Fruit fly (Drosophila melanogaster) whole organism, embryonic: ENCODE data around the gene Ir21a.

Experiments
- Asciz ChIP-seq: fragments of 200-800 bp; sonication (Bioruptor generic); optimal IDR thresholded peaks from 2 replicates; lab custom pipeline; 2017; ENCODE audit warnings: missing biosample characterization, mild to moderate bottlenecking, missing genetic modification characterization, missing genetic modification reagents
- Atf3 ChIP-seq: fragments of 200-800 bp; sonication (Bioruptor generic); optimal IDR thresholded peaks from 3 replicates; lab custom pipeline; 2016; ENCODE audit warnings: missing biosample characterization, missing genetic modification characterization
- Atf6 ChIP-seq: fragments of 200-800 bp; sonication (Bioruptor generic); IDR thresholded peaks from 2 replicates; pipeline ENCODE4 v1.3.6; 2022; ENCODE audit warnings: missing biosample characterization, missing genetic modification characterization
- Bgb ChIP-seq: fragments of 200-800 bp; sonication (Bioruptor generic); IDR thresholded peaks from 2 replicates; pipeline ENCODE4 v1.3.6; 2022; ENCODE audit warnings: missing biosample characterization, missing genetic modification characterization; ENCODE audit not compliant: partially characterized antibody
- CG10209 ChIP-seq: fragments of 200-800 bp; sonication (Bioruptor generic); optimal IDR thresholded peaks from 3 replicates; lab custom pipeline; 2017; ENCODE audit warnings: missing biosample characterization, mild to moderate bottlenecking, missing genetic modification characterization, missing genetic modification reagents
- CG1024 ChIP-seq: fragments of 200-800 bp; sonication (Bioruptor generic); IDR thresholded peaks from 2 replicates; pipeline ENCODE4 v1.3.6; 2022; ENCODE audit warnings: missing biosample characterization, missing genetic modification characterization
- CG10274 ChIP-seq: fragments of 200-800 bp; sonication (Bioruptor generic); optimal IDR thresholded peaks from 3 replicates; lab custom pipeline; 2017; ENCODE audit warnings: missing biosample characterization, mild to moderate bottlenecking, missing genetic modification characterization
- CG10366 ChIP-seq: fragments of 200-800 bp; sonication (Bioruptor generic); IDR thresholded peaks from 2 replicates; pipeline ENCODE4 v1.3.6; 2022; ENCODE audit warnings: missing biosample characterization, missing genetic modification characterization
- CG10543 ChIP-seq: fragments of 200-800 bp; sonication (Bioruptor generic); optimal IDR thresholded peaks from 3 replicates; lab custom pipeline; 2017; ENCODE audit warnings: missing biosample characterization, mild to moderate bottlenecking, missing genetic modification characterization, moderate library complexity
- CG11696 ChIP-seq: fragments of 200-800 bp; sonication (Bioruptor generic); IDR thresholded peaks from 2 replicates; pipeline ENCODE4 v1.3.6; 2022; ENCODE audit warnings: missing biosample characterization, missing genetic modification characterization
- CG12236 ChIP-seq: fragments of 200-800 bp; sonication (Bioruptor generic); optimal IDR thresholded peaks from 2 replicates; lab custom pipeline; 2016; ENCODE audit warnings: missing biosample characterization, missing genetic modification characterization
- CG14014 ChIP-seq: fragments of 200-800 bp; sonication (Bioruptor generic); IDR thresholded peaks from 2 replicates; pipeline ENCODE4 v1.3.6; 2022; ENCODE audit warnings: missing biosample characterization, missing genetic modification characterization
- CG14667 ChIP-seq: fragments of 200-800 bp; sonication (Bioruptor generic); IDR thresholded peaks from 2 replicates; pipeline ENCODE4 v1.3.6; 2022; ENCODE audit warnings: missing biosample characterization, missing genetic modification characterization
- CG17612 ChIP-seq: fragments of 200-800 bp; sonication (Bioruptor generic); IDR thresholded peaks from 2 replicates; pipeline ENCODE4 v1.3.6; 2022; ENCODE audit warnings: missing biosample characterization, missing genetic modification characterization
- CG2202 ChIP-seq: fragments of 200-800 bp; sonication (Bioruptor generic); optimal IDR thresholded peaks from 2 replicates; lab custom pipeline; 2018; ENCODE audit warnings: missing biosample characterization, mild to moderate bottlenecking, missing genetic modification characterization
- CG31388 ChIP-seq: fragments of 200-800 bp; sonication (Bioruptor generic); optimal IDR thresholded peaks from 2 replicates; lab custom pipeline; 2016; ENCODE audit warnings: missing biosample characterization, missing genetic modification characterization
- CG34224 ChIP-seq: fragments of 200-800 bp; sonication (Bioruptor generic); IDR thresholded peaks from 3 replicates; pipeline ENCODE4 v1.3.6; 2022; ENCODE audit warnings: missing biosample characterization, missing genetic modification characterization; ENCODE audit not compliant: partially characterized antibody
- CG3995 ChIP-seq: fragments of 200-800 bp; sonication (Bioruptor generic); optimal IDR thresholded peaks from 3 replicates; lab custom pipeline; 2016; ENCODE audit warnings: missing biosample characterization, missing genetic modification characterization
- CG4707 ChIP-seq: fragments of 200-800 bp; sonication (Bioruptor generic); optimal IDR thresholded peaks from 2 replicates; lab custom pipeline; 2018; ENCODE audit warnings: missing biosample characterization, mild to moderate bottlenecking, missing genetic modification characterization, moderate library complexity
- CG6813 ChIP-seq: fragments of 200-800 bp; sonication (Bioruptor generic); optimal IDR thresholded peaks from 2 replicates; lab custom pipeline; 2017; ENCODE audit warnings: missing biosample characterization, missing genetic modification characterization, mild to moderate bottlenecking, moderate library complexity, missing genetic modification reagents
- CG9609 ChIP-seq: fragments of 200-800 bp; sonication (Bioruptor generic); optimal IDR thresholded peaks from 3 replicates; lab custom pipeline; 2016; ENCODE audit warnings: missing biosample characterization, missing genetic modification characterization
- CG9727 ChIP-seq: fragments of 200-800 bp; sonication (Bioruptor generic); optimal IDR thresholded peaks from 3 replicates; lab custom pipeline; 2017; ENCODE audit warnings: missing biosample characterization, mild to moderate bottlenecking, missing genetic modification characterization
- CG9876 ChIP-seq: fragments of 200-800 bp; sonication (Bioruptor generic); optimal IDR thresholded peaks from 2 replicates; lab custom pipeline; 2016; ENCODE audit warnings: missing biosample characterization, missing genetic modification characterization
- ERR ChIP-seq: fragments of 200-800 bp; sonication (Bioruptor generic); optimal IDR thresholded peaks from 2 replicates; lab custom pipeline; 2016; ENCODE audit warnings: missing biosample characterization, missing genetic modification characterization
- Fer2 ChIP-seq: fragments of 200-800 bp; sonication (Bioruptor generic); optimal IDR thresholded peaks from 2 replicates; lab custom pipeline; 2018; ENCODE audit warnings: missing biosample characterization, mild to moderate bottlenecking, missing genetic modification characterization, moderate library complexity
- NC2β ChIP-seq: fragments of 200-800 bp; sonication (Bioruptor generic); optimal IDR thresholded peaks from 2 replicates; lab custom pipeline; 2016; ENCODE audit warnings: missing biosample characterization, missing genetic modification characterization
- Scr ChIP-seq: fragments of 200-800 bp; sonication (Bioruptor generic); IDR thresholded peaks from 2 replicates; pipeline ENCODE4 v1.3.6; 2022; ENCODE audit warnings: missing biosample characterization, missing genetic modification characterization; ENCODE audit not compliant: partially characterized antibody
- Sry-β ChIP-seq: fragments of 200-800 bp; sonication (Bioruptor generic); optimal IDR thresholded peaks from 2 replicates; lab custom pipeline; 2018; ENCODE audit warnings: missing biosample characterization, mild to moderate bottlenecking, missing genetic modification characterization, moderate library complexity
- YL-1 ChIP-seq: fragments of 200-800 bp; sonication (Bioruptor generic); optimal IDR thresholded peaks from 3 replicates; lab custom pipeline; 2017; ENCODE audit warnings: missing biosample characterization, mild to moderate bottlenecking, missing genetic modification characterization
- bsh ChIP-seq, 2 experiments: fragments of 200-800 bp; sonication (Bioruptor generic); optimal IDR thresholded peaks; 2 replicates each; lab custom pipeline; 2017 to 2018; ENCODE audit warnings: mild to moderate bottlenecking in 2 of 2, missing biosample characterization in 2 of 2, missing genetic modification characterization in 2 of 2, moderate library complexity in 1 of 2
- chm ChIP-seq: fragments of 200-800 bp; sonication (Bioruptor generic); IDR thresholded peaks from 2 replicates; pipeline ENCODE4 v1.3.6; 2022; ENCODE audit warnings: missing biosample characterization, missing genetic modification characterization
- crc ChIP-seq: fragments of 200-800 bp; sonication (Bioruptor generic); optimal IDR thresholded peaks from 2 replicates; lab custom pipeline; 2016; ENCODE audit warnings: missing biosample characterization, missing genetic modification characterization
- cwo ChIP-seq: fragments of 200-800 bp; sonication (Bioruptor generic); optimal IDR thresholded peaks from 3 replicates; lab custom pipeline; 2017; ENCODE audit warnings: missing biosample characterization, missing genetic modification characterization, mild to moderate bottlenecking, moderate library complexity, missing genetic modification reagents
- disco-r ChIP-seq: fragments of 200-800 bp; sonication (Bioruptor generic); optimal IDR thresholded peaks from 2 replicates; lab custom pipeline; 2016; ENCODE audit warnings: missing biosample characterization, missing genetic modification characterization
- fu2 ChIP-seq: fragments of 200-800 bp; sonication (Bioruptor generic); optimal IDR thresholded peaks from 2 replicates; lab custom pipeline; 2016; ENCODE audit warnings: missing biosample characterization, missing genetic modification characterization
- gcm ChIP-seq: fragments of 200-800 bp; sonication (Bioruptor generic); optimal IDR thresholded peaks from 2 replicates; lab custom pipeline; 2019; ENCODE audit warnings: missing biosample characterization, mild to moderate bottlenecking, missing genetic modification characterization, moderate library complexity
- gro ChIP-seq: fragments of 200-800 bp; sonication (Bioruptor generic); optimal IDR thresholded peaks from 2 replicates; lab custom pipeline; 2016; ENCODE audit warnings: missing biosample characterization, missing genetic modification characterization
- gsb-n ChIP-seq: fragments of 200-800 bp; sonication (Bioruptor generic); optimal IDR thresholded peaks from 3 replicates; lab custom pipeline; 2018; ENCODE audit warnings: missing biosample characterization, mild to moderate bottlenecking, missing genetic modification characterization
- gt ChIP-seq: fragments of 200-800 bp; sonication (Bioruptor generic); IDR thresholded peaks from 2 replicates; pipeline ENCODE4 v1.3.6; 2022; ENCODE audit warnings: missing biosample characterization, missing genetic modification characterization
- her ChIP-seq: fragments of 200-800 bp; sonication (Bioruptor generic); optimal IDR thresholded peaks from 2 replicates; lab custom pipeline; 2016; ENCODE audit warnings: missing biosample characterization, missing genetic modification characterization
- ind ChIP-seq: fragments of 200-800 bp; sonication (Bioruptor generic); optimal IDR thresholded peaks from 3 replicates; lab custom pipeline; 2016; ENCODE audit warnings: missing biosample characterization, missing genetic modification characterization
- jigr1 ChIP-seq: fragments of 200-800 bp; sonication (Bioruptor generic); IDR thresholded peaks from 3 replicates; pipeline ENCODE4 v1.3.6; 2022; ENCODE audit warnings: missing biosample characterization, missing genetic modification characterization
- jumu ChIP-seq: fragments of 200-800 bp; sonication (Bioruptor generic); optimal IDR thresholded peaks from 3 replicates; lab custom pipeline; 2016; ENCODE audit warnings: missing biosample characterization, missing genetic modification characterization
- ken ChIP-seq: fragments of 200-800 bp; sonication (Bioruptor generic); IDR thresholded peaks from 3 replicates; pipeline ENCODE4 v1.3.6; 2022; ENCODE audit warnings: missing biosample characterization, missing genetic modification characterization
- lov ChIP-seq, 2 experiments: fragments of 200-800 bp in 1 of 2; fragments of >200 bp in 1 of 2; sonication (Bioruptor generic) in 1 of 2; IDR thresholded peaks in 1 of 2; optimal IDR thresholded peaks in 1 of 2; 2 replicates in 1 of 2; 3 replicates in 1 of 2; pipeline versions ENCODE4 v1.3.6 to Lab custom; 2017 to 2022; ENCODE audit warnings: missing biosample characterization in 1 of 2, missing genetic modification characterization in 1 of 2
- pita ChIP-seq: fragments of 200-800 bp; sonication (Bioruptor generic); optimal IDR thresholded peaks from 2 replicates; lab custom pipeline; 2017; ENCODE audit warnings: missing biosample characterization, mild to moderate bottlenecking, missing genetic modification characterization
- sd ChIP-seq: fragments of 200-800 bp; sonication (Bioruptor generic); optimal IDR thresholded peaks from 3 replicates; lab custom pipeline; 2018; ENCODE audit warnings: missing biosample characterization, mild to moderate bottlenecking, missing genetic modification characterization, moderate library complexity
- seq ChIP-seq: fragments of 200-800 bp; sonication (Bioruptor generic); IDR thresholded peaks from 2 replicates; pipeline ENCODE4 v1.3.6; 2022; ENCODE audit warnings: missing biosample characterization, missing genetic modification characterization
- sim ChIP-seq: fragments of 200-800 bp; sonication (Bioruptor generic); IDR thresholded peaks from 2 replicates; pipeline ENCODE4 v1.3.6; 2022; ENCODE audit warnings: missing biosample characterization, missing genetic modification characterization
- sima ChIP-seq: fragments of 200-800 bp; sonication (Bioruptor generic); optimal IDR thresholded peaks from 2 replicates; lab custom pipeline; 2016; ENCODE audit warnings: missing biosample characterization, missing genetic modification characterization
- tin ChIP-seq: fragments of 200-800 bp; sonication (Bioruptor generic); optimal IDR thresholded peaks from 3 replicates; lab custom pipeline; 2016; ENCODE audit warnings: missing biosample characterization, missing genetic modification characterization

Ir21a gene

dm6 chr2L:21587-21986, 3.4 kb downstream of the Ir21a start (continued):
- no peak for TF ChIP-seq CG17612 (GFP tag; lab: Robert Waterston, UW)
- TF ChIP-seq ken (GFP tag; lab: Robert Waterston, UW), result no peak
- TF ChIP-seq CG9609, result no peak
- no peak for TF ChIP-seq fu2 (GFP tag; lab: Kevin White, UChicago)
- peak; percentile 68; the same call in 2 of the 3 replicates for TF ChIP-seq CG34224
- no peak for TF ChIP-seq gsb-n
- no peak for TF ChIP-seq jigr1 (GFP tag; lab: Robert Waterston, UW)
- TF ChIP-seq sd (tag; lab: Kevin White, UChicago), result no peak
- no peak for TF ChIP-seq her (GFP tag; lab: Kevin White, UChicago)
- no peak for TF ChIP-seq bsh (GFP tag; optimal IDR thresholded peaks at IDR 0.05; lab: Kevin White, UChicago)
- TF ChIP-seq Sry-β (GFP tag; lab: Kevin White, UChicago), result no peak
- no peak for TF ChIP-seq disco-r
- peak; percentile 92 for TF ChIP-seq CG3995 (GFP tag; lab: Kevin White, UChicago)
- TF ChIP-seq crc (GFP tag; lab: Kevin White, UChicago), result no peak
- no peak for TF ChIP-seq sim (GFP tag; lab: Robert Waterston, UW)
- TF ChIP-seq CG10543 (GFP tag; lab: Kevin White, UChicago), result no peak
- no peak for TF ChIP-seq Bgb (GFP tag; lab: Robert Waterston, UW)
- TF ChIP-seq ERR (GFP tag; lab: Kevin White, UChicago), result no peak
- TF ChIP-seq gt (GFP tag; lab: Robert Waterston, UW), result no peak
- no peak for TF ChIP-seq CG10274 (GFP tag; lab: Kevin White, UChicago)
- TF ChIP-seq jumu, result no peak
- TF ChIP-seq Atf6 (GFP tag; lab: Robert Waterston, UW), result no peak
- TF ChIP-seq CG14014, result no peak
- no peak for TF ChIP-seq CG6813
- 0 out of 2 replicates have a peak, but pooled peaks have one; percentile 24 for TF ChIP-seq Scr
- TF ChIP-seq cwo, result no peak
- TF ChIP-seq gcm (GFP tag; lab: Kevin White, UChicago), result no peak
- TF ChIP-seq YL-1, result no peak
- no peak for TF ChIP-seq CG1024
- no peak for TF ChIP-seq CG2202 (tag; lab: Kevin White, UChicago)
- TF ChIP-seq CG9727 (GFP tag; lab: Kevin White, UChicago), result no peak
- TF ChIP-seq tin (GFP tag; lab: Kevin White, UChicago), result no peak
- TF ChIP-seq CG11696 (GFP tag; lab: Robert Waterston, UW), result no peak
- 0 out of 2 replicates have a peak, but pooled peaks have one; percentile 3 for TF ChIP-seq chm (GFP tag; lab: Robert Waterston, UW)
- TF ChIP-seq CG31388 (GFP tag; lab: Kevin White, UChicago), result no peak
- TF ChIP-seq NC2β (GFP tag; lab: Kevin White, UChicago), result no peak
- TF ChIP-seq Fer2 (tag; lab: Kevin White, UChicago), result no peak
- TF ChIP-seq Asciz (GFP tag; lab: Kevin White, UChicago), result no peak
- no peak for TF ChIP-seq CG12236 (GFP tag; lab: Kevin White, UChicago)
- TF ChIP-seq CG9876 (GFP tag; lab: Kevin White, UChicago), result no peak
- no peak for TF ChIP-seq gro (GFP tag; lab: Kevin White, UChicago)
- TF ChIP-seq seq (GFP tag; lab: Robert Waterston, UW), result no peak
- no peak for TF ChIP-seq lov (optimal IDR thresholded peaks at IDR 0.05; lab: Kevin White, UChicago)
- TF ChIP-seq lov (GFP tag; IDR thresholded peaks at IDR 0.05; lab: Robert Waterston, UW), result no peak
- TF ChIP-seq ind (GFP tag; lab: Kevin White, UChicago), result no peak
- no peak for TF ChIP-seq CG4707
- TF ChIP-seq CG10209 (GFP tag; lab: Kevin White, UChicago), result no peak
- TF ChIP-seq CG10366 (GFP tag; lab: Robert Waterston, UW), result no peak
- TF ChIP-seq CG14667 (GFP tag; lab: Robert Waterston, UW), result no peak
- no peak for TF ChIP-seq Atf3 (GFP tag; lab: Kevin White, UChicago)
- no peak for TF ChIP-seq pita (GFP tag; lab: Kevin White, UChicago)
- no peak for TF ChIP-seq sima (GFP tag; lab: Kevin White, UChicago)
